Worm (Caenorhabditis elegans) whole organism, early embryonic: ENCODE measurements around the gene F17E9.15.

Experiments used
- F13C5.2 ChIP-seq: sonication (generic microtip); optimal IDR thresholded peaks from 2 replicates; lab custom pipeline; 2017; ENCODE audit warnings: mild to moderate bottlenecking, missing genetic modification characterization, inconsistent platforms, missing compliant biosample characterization
- aly-1 ChIP-seq: sonication (generic microtip); optimal IDR thresholded peaks from 2 replicates; lab custom pipeline; 2016; ENCODE audit warnings: missing genetic modification characterization, missing compliant biosample characterization
- ceh-13 ChIP-seq: fragments of 200-800 bp; sonication (Bioruptor generic); optimal IDR thresholded peaks from 2 replicates; lab custom pipeline; 2018; ENCODE audit warnings: mild to moderate bottlenecking, missing genetic modification characterization, missing compliant biosample characterization
- ets-7 ChIP-seq: sonication (generic microtip); optimal IDR thresholded peaks from 2 replicates; lab custom pipeline; 2016; ENCODE audit warnings: missing genotype, missing genetic modification characterization, missing compliant biosample characterization
- flt-1 ChIP-seq: fragments of 200-800 bp; sonication (Bioruptor generic); IDR thresholded peaks from 2 replicates; pipeline ENCODE4 v1.3.6; 2022; ENCODE audit warnings: missing genetic modification characterization, missing compliant biosample characterization
- hmbx-1 ChIP-seq: sonication (generic microtip); optimal IDR thresholded peaks from 2 replicates; lab custom pipeline; 2016; ENCODE audit warnings: mild to moderate bottlenecking, missing genetic modification characterization, missing compliant biosample characterization
- hmg-4 ChIP-seq: fragments of 200-800 bp; sonication (Bioruptor generic); optimal IDR thresholded peaks from 2 replicates; lab custom pipeline; 2018; ENCODE audit warnings: mild to moderate bottlenecking, missing genetic modification characterization, missing compliant biosample characterization
- hnd-1 ChIP-seq: sonication (generic microtip); optimal IDR thresholded peaks from 2 replicates; lab custom pipeline; 2016; ENCODE audit warnings: missing genetic modification characterization, missing compliant biosample characterization
- tbx-11 ChIP-seq: fragments of 200-800 bp; sonication (Bioruptor generic); IDR thresholded peaks from 2 replicates; pipeline ENCODE4 v1.3.6; 2022; ENCODE audit warnings: missing genetic modification characterization, missing compliant biosample characterization
- tra-4 ChIP-seq: sonication (generic microtip); optimal IDR thresholded peaks from 2 replicates; lab custom pipeline; 2017; ENCODE audit warnings: missing genetic modification characterization, missing compliant biosample characterization

DNA sequence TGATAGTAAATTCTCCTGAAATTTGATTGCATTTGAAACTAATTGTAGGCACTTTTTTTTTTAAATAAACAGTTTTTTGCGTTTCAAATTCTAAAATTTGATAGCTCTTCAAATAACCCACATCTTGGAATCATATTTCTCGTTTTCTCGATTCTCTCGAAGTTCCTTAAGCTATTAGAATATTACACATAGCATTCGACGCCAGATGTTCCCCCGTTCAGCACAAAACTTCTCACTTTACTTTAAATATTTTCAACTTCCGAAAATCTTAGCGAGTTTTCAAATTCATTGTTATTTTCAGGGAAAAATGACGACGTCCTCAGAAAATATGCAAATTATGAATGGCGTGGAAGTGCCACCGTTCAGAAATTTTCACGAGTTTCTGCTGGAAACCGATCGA, 32.5 kb downstream of the F17E9.15 start, which contains the start of gene praf-3:
- TF ChIP-seq tbx-11 (GFP tag; lab: Robert Waterston, UW) (no peak), ets-7 (tag; lab: Kevin White, UChicago) (no peak), aly-1 (tag; lab: Kevin White, UChicago) (no peak), hnd-1 (no peak), flt-1 (GFP tag; lab: Robert Waterston, UW) (no peak), hmbx-1 (tag; lab: Kevin White, UChicago) (no peak), F13C5.2 (tag; lab: Kevin White, UChicago) (no peak), tra-4 (tag; lab: Kevin White, UChicago) (no peak), ceh-13 (GFP tag; lab: Kevin White, UChicago) (no peak), hmg-4 (GFP tag; lab: Kevin White, UChicago) (no peak)
